Fruit fly (Drosophila melanogaster): Measurements from ENCODE around the gene CG4375.

The CG4375 gene

dm6 chr2L:1007840-1008241, 18.9 kb downstream of the CG4375 start (continued):
- TF ChIP-seq Hr78 (GFP tag; optimal IDR thresholded peaks at IDR 0.05): peak in 1 of 2 experiments; percentile 73
- TF ChIP-seq CG8290 (GFP tag; optimal IDR thresholded peaks at IDR 0.05): peak; percentile 14
- TF ChIP-seq CG8290 (tag; optimal IDR thresholded peaks at IDR 0.05): no peak
- no peak for TF ChIP-seq kay (GFP tag; optimal IDR thresholded peaks at IDR 0.05)
- no peak for TF ChIP-seq CG4617 (GFP tag; optimal IDR thresholded peaks at IDR 0.05; ENCODE audit: borderline replicate concordance)
- peak; percentile 39; the same call in 1 of the 3 replicates for TF ChIP-seq CG34224 (GFP tag; IDR thresholded peaks at IDR 0.05; ENCODE audit: partially characterized antibody)
- peak; percentile 23 to 35 for TF ChIP-seq Trl (optimal IDR thresholded peaks at IDR 0.05)
- TF ChIP-seq Trl (GFP tag; optimal IDR thresholded peaks at IDR 0.05): no peak
- TF ChIP-seq D19A (tag; optimal IDR thresholded peaks at IDR 0.05): peak; percentile 33
- TF ChIP-seq Meics (GFP tag; optimal IDR thresholded peaks at IDR 0.05): peak; percentile 93
- peak; percentile 91 for TF ChIP-seq CG12769 (tag; optimal IDR thresholded peaks at IDR 0.05)
- TF ChIP-seq Hmr (GFP tag; optimal IDR thresholded peaks at IDR 0.05): peak; percentile 19
- TF ChIP-seq D (optimal IDR thresholded peaks at IDR 0.05): no peak
- TF ChIP-seq D (GFP tag; optimal IDR thresholded peaks at IDR 0.05): peak; percentile 5
- no peak for TF ChIP-seq CG1647 (GFP tag; optimal IDR thresholded peaks at IDR 0.05)
- peak; percentile 92 for TF ChIP-seq CG10543 (GFP tag; optimal IDR thresholded peaks at IDR 0.05)
- TF ChIP-seq tna (GFP tag; IDR thresholded peaks at IDR 0.05; ENCODE audit: partially characterized antibody): no peak
- peak; percentile 59 for TF ChIP-seq nerfin-1 (tag; optimal IDR thresholded peaks at IDR 0.05)
- TF ChIP-seq sob (GFP tag; IDR thresholded peaks at IDR 0.05): no peak
- no peak for TF ChIP-seq CG15514 (GFP tag; optimal IDR thresholded peaks at IDR 0.05)
- TF ChIP-seq CG31224 (GFP tag; IDR thresholded peaks at IDR 0.05): peak; percentile 98
- 0 out of 2 replicates have a peak, but pooled peaks have one; percentile 22 for TF ChIP-seq crol (GFP tag; IDR thresholded peaks at IDR 0.05)
- TF ChIP-seq seq (GFP tag; IDR thresholded peaks at IDR 0.05): peak; percentile 17; the same call in 1 of the 2 replicates
- TF ChIP-seq gcm (GFP tag; optimal IDR thresholded peaks at IDR 0.05): peak; percentile 79
- no peak for TF ChIP-seq unpg (GFP tag; optimal IDR thresholded peaks at IDR 0.05)
- TF ChIP-seq CG13287 (GFP tag; IDR thresholded peaks at IDR 0.05; ENCODE audit: partially characterized antibody): peak; percentile 18; the same call in 1 of the 2 replicates
- TF ChIP-seq Sox102F (GFP tag; optimal IDR thresholded peaks at IDR 0.05): peak; percentile 76
- TF ChIP-seq tin (GFP tag; optimal IDR thresholded peaks at IDR 0.05): no peak
- no peak for TF ChIP-seq ham (GFP tag; IDR thresholded peaks at IDR 0.05)
- TF ChIP-seq CG10959 (GFP tag; IDR thresholded peaks at IDR 0.05): no peak
- no peak for TF ChIP-seq bab2 (GFP tag; optimal IDR thresholded peaks at IDR 0.05)
- TF ChIP-seq ara (GFP tag; IDR thresholded peaks at IDR 0.05): no peak
- no peak for TF ChIP-seq CG7839 (tag; optimal IDR thresholded peaks at IDR 0.05)
- TF ChIP-seq Kr (GFP tag; optimal IDR thresholded peaks at IDR 0.05): peak; percentile 78
- peak; percentile 94 for TF ChIP-seq Adf1 (GFP tag; IDR thresholded peaks at IDR 0.05)
- TF ChIP-seq row (GFP tag; IDR thresholded peaks at IDR 0.05): peak; percentile 22; the same call in 1 of the 3 replicates
- TF ChIP-seq CG10979 (tag; optimal IDR thresholded peaks at IDR 0.05): no peak
- no peak for TF ChIP-seq Nf-YB (GFP tag; optimal IDR thresholded peaks at IDR 0.05)
- TF ChIP-seq Pdp1 (GFP tag; optimal IDR thresholded peaks at IDR 0.05): peak in 1 of 2 experiments; percentile 35
- TF ChIP-seq Blimp-1 (GFP tag; optimal IDR thresholded peaks at IDR 0.05): peak; percentile 94

dm6 chr2L:1007142-1007839, 19.4 kb downstream of the CG4375 start:
- TF ChIP-seq CG6654 (GFP tag; optimal IDR thresholded peaks at IDR 0.05): no peak
- TF ChIP-seq Med (GFP tag): peak; percentile 71
- TF ChIP-seq crol (GFP tag; IDR thresholded peaks at IDR 0.05): peak; percentile 33; the same call in 1 of the 2 replicates
- TF ChIP-seq Ets65A (GFP tag): peak; percentile 35
- TF ChIP-seq fd3F (GFP tag; optimal IDR thresholded peaks at IDR 0.05): no peak
- TF ChIP-seq Tbp (GFP tag; optimal IDR thresholded peaks at IDR 0.05): no peak
- TF ChIP-seq CG6689 (GFP tag; IDR thresholded peaks at IDR 0.05): no peak
- TF ChIP-seq Xbp1 (GFP tag; optimal IDR thresholded peaks at IDR 0.05): no peak
- TF ChIP-seq Hmr (GFP tag; optimal IDR thresholded peaks at IDR 0.05): no peak
- peak; percentile 34; the same call in 1 of the 3 replicates for TF ChIP-seq CG34422 (GFP tag; IDR thresholded peaks at IDR 0.05)
- TF ChIP-seq fu2 (GFP tag; optimal IDR thresholded peaks at IDR 0.05): no peak
- TF ChIP-seq Jarid2 (GFP tag; optimal IDR thresholded peaks at IDR 0.05): no peak
- no peak for TF ChIP-seq Gsc (GFP tag; IDR thresholded peaks at IDR 0.05)
- no peak for TF ChIP-seq Hr3 (GFP tag; optimal IDR thresholded peaks at IDR 0.05)

Measured in whole organism, embryonic.